Fruit fly (Drosophila melanogaster) whole organism, embryonic: ENCODE results near the gene CG31219.
A peak's percentile ranks its signal among the peaks of the same experiment; 100 is the strongest.

Experiments
- CG10543 ChIP-seq: fragments of 200-800 bp; sonication (Bioruptor generic); optimal IDR thresholded peaks from 3 replicates; lab custom pipeline; 2017; ENCODE audit warnings: missing biosample characterization, mild to moderate bottlenecking, missing genetic modification characterization, moderate library complexity
- CG11398 ChIP-seq: fragments of 200-800 bp; sonication (Bioruptor generic); optimal IDR thresholded peaks from 2 replicates; lab custom pipeline; 2016; ENCODE audit warnings: missing biosample characterization, missing genetic modification characterization
- CG11696 ChIP-seq: fragments of 200-800 bp; sonication (Bioruptor generic); IDR thresholded peaks from 2 replicates; pipeline ENCODE4 v1.3.6; 2022; ENCODE audit warnings: missing biosample characterization, missing genetic modification characterization
- CG12769 ChIP-seq: fragments of 200-800 bp; sonication (Bioruptor generic); optimal IDR thresholded peaks from 2 replicates; lab custom pipeline; 2019; ENCODE audit warnings: missing biosample characterization, mild to moderate bottlenecking, missing genetic modification characterization, moderate library complexity
- CG14014 ChIP-seq: fragments of 200-800 bp; sonication (Bioruptor generic); IDR thresholded peaks from 2 replicates; pipeline ENCODE4 v1.3.6; 2022; ENCODE audit warnings: missing biosample characterization, missing genetic modification characterization
- CG14710 ChIP-seq: fragments of 200-800 bp; sonication (Bioruptor generic); optimal IDR thresholded peaks from 3 replicates; lab custom pipeline; 2019; ENCODE audit warnings: missing biosample characterization, mild to moderate bottlenecking, missing genetic modification characterization, moderate library complexity
- CG17361 ChIP-seq: fragments of 200-800 bp; sonication (Bioruptor generic); IDR thresholded peaks from 3 replicates; pipeline ENCODE4 v1.3.6; 2022; ENCODE audit warnings: missing biosample characterization, missing genetic modification characterization
- CG18599 ChIP-seq: fragments of 200-800 bp; sonication (Bioruptor generic); optimal IDR thresholded peaks from 3 replicates; lab custom pipeline; 2017; ENCODE audit warnings: missing biosample characterization, missing genetic modification characterization, mild to moderate bottlenecking, moderate library complexity, missing genetic modification reagents
- CG31365 ChIP-seq: fragments of 200-800 bp; sonication (Bioruptor generic); optimal IDR thresholded peaks from 2 replicates; lab custom pipeline; 2018; ENCODE audit warnings: missing biosample characterization, mild to moderate bottlenecking, missing genetic modification characterization
- CG4360 ChIP-seq: fragments of 200-800 bp; sonication (Bioruptor generic); IDR thresholded peaks from 2 replicates; pipeline ENCODE4 v1.3.6; 2022; ENCODE audit warnings: missing biosample characterization, missing genetic modification characterization
- CG4617 ChIP-seq: fragments of 200-800 bp; sonication (Bioruptor generic); optimal IDR thresholded peaks from 3 replicates; lab custom pipeline; 2016; ENCODE audit warnings: missing biosample characterization, missing genetic modification characterization, borderline replicate concordance
- CG5180 ChIP-seq: fragments of 200-800 bp; sonication (Bioruptor generic); optimal IDR thresholded peaks from 3 replicates; lab custom pipeline; 2017; ENCODE audit warnings: missing biosample characterization, missing genetic modification characterization, mild to moderate bottlenecking, moderate library complexity, missing genetic modification reagents
- CG6683 ChIP-seq: fragments of 200-800 bp; sonication (Bioruptor generic); optimal IDR thresholded peaks from 2 replicates; lab custom pipeline; 2017; ENCODE audit warnings: missing biosample characterization, mild to moderate bottlenecking, missing genetic modification characterization, missing genetic modification reagents
- CG8290 ChIP-seq, 3 experiments: fragments of 200-800 bp; sonication (Bioruptor generic); optimal IDR thresholded peaks; 2 replicates each; lab custom pipeline; 2016 to 2019; ENCODE audit warnings: missing biosample characterization in 3 of 3, missing genetic modification characterization in 3 of 3, mild to moderate bottlenecking in 2 of 3, moderate library complexity in 1 of 3
- CG9817 ChIP-seq: fragments of 200-800 bp; sonication (Bioruptor generic); optimal IDR thresholded peaks from 2 replicates; lab custom pipeline; 2018; ENCODE audit warnings: missing biosample characterization, mild to moderate bottlenecking, missing genetic modification characterization, moderate library complexity
- Dfd ChIP-seq, 2 experiments: fragments of >200 bp; optimal IDR thresholded peaks; 2 replicates each; lab custom pipeline; 2017; ENCODE audit warnings: missing biosample characterization in 2 of 2, missing genetic modification characterization in 2 of 2
- Dll ChIP-seq: fragments of 200-800 bp; sonication (Bioruptor generic); IDR thresholded peaks from 4 replicates; pipeline ENCODE4 v1.3.6; 2022; ENCODE audit warnings: missing biosample characterization, missing genetic modification characterization; ENCODE audit not compliant: partially characterized antibody
- Drgx ChIP-seq: fragments of 200-800 bp; sonication (Bioruptor generic); IDR thresholded peaks from 2 replicates; pipeline ENCODE4 v1.3.6; 2022; ENCODE audit warnings: missing biosample characterization, missing genetic modification characterization
- E2f2 ChIP-seq: fragments of 200-800 bp; sonication (Bioruptor generic); IDR thresholded peaks from 2 replicates; pipeline ENCODE4 v1.3.6; 2022; ENCODE audit warnings: missing biosample characterization, missing genetic modification characterization
- HLHmδ ChIP-seq: fragments of 200-800 bp; sonication (Bioruptor generic); optimal IDR thresholded peaks from 2 replicates; lab custom pipeline; 2018; ENCODE audit warnings: missing biosample characterization, mild to moderate bottlenecking, missing genetic modification characterization, moderate library complexity
- Hr39 ChIP-seq: fragments of >200 bp; optimal IDR thresholded peaks from 2 replicates; lab custom pipeline; 2017
- Hr78 ChIP-seq, 2 experiments: fragments of 200-800 bp in 1 of 2; fragments of >200 bp in 1 of 2; sonication (Bioruptor generic) in 1 of 2; optimal IDR thresholded peaks; 2 replicates each; lab custom pipeline; 2017 to 2019; ENCODE audit warnings: missing biosample characterization in 2 of 2, missing genetic modification characterization in 2 of 2, mild to moderate bottlenecking in 1 of 2, moderate library complexity in 1 of 2
- Max ChIP-seq: fragments of 200-800 bp; sonication (Bioruptor generic); optimal IDR thresholded peaks from 2 replicates; lab custom pipeline; 2016; ENCODE audit warnings: missing biosample characterization, mild to moderate bottlenecking, missing genetic modification characterization
- Mrtf ChIP-seq: fragments of 200-800 bp; sonication (Bioruptor generic); IDR thresholded peaks from 3 replicates; pipeline ENCODE4 v1.3.6; 2022; ENCODE audit warnings: missing biosample characterization, missing genetic modification characterization
- NFAT ChIP-seq: fragments of 200-800 bp; sonication (Bioruptor generic); IDR thresholded peaks from 2 replicates; pipeline ENCODE4 v1.3.6; 2022; ENCODE audit warnings: missing biosample characterization, missing genetic modification characterization
- NK7.1 ChIP-seq: fragments of 200-800 bp; sonication (Bioruptor generic); optimal IDR thresholded peaks from 3 replicates; lab custom pipeline; 2016; ENCODE audit warnings: missing biosample characterization, missing genetic modification characterization
- PHDP ChIP-seq: fragments of 200-800 bp; sonication (Bioruptor generic); optimal IDR thresholded peaks from 3 replicates; lab custom pipeline; 2018; ENCODE audit warnings: missing biosample characterization, mild to moderate bottlenecking, missing genetic modification characterization, moderate library complexity
- Sox102F ChIP-seq: fragments of 200-800 bp; sonication (Bioruptor generic); optimal IDR thresholded peaks from 2 replicates; lab custom pipeline; 2018; ENCODE audit warnings: missing biosample characterization, mild to moderate bottlenecking, missing genetic modification characterization, moderate library complexity
- ap ChIP-seq: fragments of 200-800 bp; sonication (Bioruptor generic); IDR thresholded peaks from 2 replicates; pipeline ENCODE4 v1.3.6; 2022; ENCODE audit warnings: missing biosample characterization, missing genetic modification characterization
- bbx ChIP-seq: fragments of 200-800 bp; sonication (Bioruptor generic); IDR thresholded peaks from 2 replicates; pipeline ENCODE4 v1.3.6; 2022; ENCODE audit warnings: missing biosample characterization, missing genetic modification characterization; ENCODE audit not compliant: partially characterized antibody
- chinmo ChIP-seq: fragments of 200-800 bp; sonication (Bioruptor generic); IDR thresholded peaks from 4 replicates; pipeline ENCODE4 v1.3.6; 2022; ENCODE audit warnings: missing biosample characterization, missing genetic modification characterization; ENCODE audit not compliant: partially characterized antibody
- cwo ChIP-seq: fragments of 200-800 bp; sonication (Bioruptor generic); optimal IDR thresholded peaks from 3 replicates; lab custom pipeline; 2017; ENCODE audit warnings: missing biosample characterization, missing genetic modification characterization, mild to moderate bottlenecking, moderate library complexity, missing genetic modification reagents
- fd96Cb ChIP-seq: fragments of 200-800 bp; sonication (Bioruptor generic); optimal IDR thresholded peaks from 2 replicates; lab custom pipeline; 2018; ENCODE audit warnings: missing biosample characterization, mild to moderate bottlenecking, missing genetic modification characterization, moderate library complexity
- gcm ChIP-seq: fragments of 200-800 bp; sonication (Bioruptor generic); optimal IDR thresholded peaks from 2 replicates; lab custom pipeline; 2019; ENCODE audit warnings: missing biosample characterization, mild to moderate bottlenecking, missing genetic modification characterization, moderate library complexity
- gro ChIP-seq: fragments of 200-800 bp; sonication (Bioruptor generic); optimal IDR thresholded peaks from 2 replicates; lab custom pipeline; 2016; ENCODE audit warnings: missing biosample characterization, missing genetic modification characterization
- insv ChIP-seq, 2 experiments: fragments of 200-800 bp; sonication (Bioruptor generic); optimal IDR thresholded peaks; 3 replicates each; lab custom pipeline; 2016 to 2018; ENCODE audit warnings: missing biosample characterization in 2 of 2, missing genetic modification characterization in 2 of 2
- knrl ChIP-seq: fragments of 200-800 bp; sonication (Bioruptor generic); IDR thresholded peaks from 3 replicates; pipeline ENCODE4 v1.3.6; 2022; ENCODE audit warnings: missing biosample characterization, missing genetic modification characterization; ENCODE audit not compliant: partially characterized antibody
- lov ChIP-seq, 2 experiments: fragments of 200-800 bp in 1 of 2; fragments of >200 bp in 1 of 2; sonication (Bioruptor generic) in 1 of 2; IDR thresholded peaks in 1 of 2; optimal IDR thresholded peaks in 1 of 2; 2 replicates in 1 of 2; 3 replicates in 1 of 2; pipeline versions ENCODE4 v1.3.6 to Lab custom; 2017 to 2022; ENCODE audit warnings: missing biosample characterization in 1 of 2, missing genetic modification characterization in 1 of 2
- oc ChIP-seq: fragments of 200-800 bp; sonication (Bioruptor generic); optimal IDR thresholded peaks from 2 replicates; lab custom pipeline; 2018; ENCODE audit warnings: missing biosample characterization, mild to moderate bottlenecking, missing genetic modification characterization, moderate library complexity
- onecut ChIP-seq: fragments of 200-800 bp; sonication (Bioruptor generic); IDR thresholded peaks from 2 replicates; pipeline ENCODE4 v1.3.6; 2022; ENCODE audit warnings: missing biosample characterization, missing genetic modification characterization
- otp ChIP-seq: fragments of 200-800 bp; sonication (Bioruptor generic); IDR thresholded peaks from 3 replicates; pipeline ENCODE4, ENCODE4 v1.3.6; 2022; ENCODE audit warnings: missing biosample characterization, missing genetic modification characterization
- sima ChIP-seq: fragments of 200-800 bp; sonication (Bioruptor generic); optimal IDR thresholded peaks from 2 replicates; lab custom pipeline; 2016; ENCODE audit warnings: missing biosample characterization, missing genetic modification characterization
- sqz ChIP-seq: fragments of 200-800 bp; sonication (Bioruptor generic); optimal IDR thresholded peaks from 3 replicates; lab custom pipeline; 2018; ENCODE audit warnings: missing biosample characterization, mild to moderate bottlenecking, missing genetic modification characterization
- tap ChIP-seq: fragments of 200-800 bp; optimal IDR thresholded peaks from 3 replicates; lab custom pipeline; 2019; ENCODE audit warnings: missing biosample characterization, mild to moderate bottlenecking, missing genetic modification characterization, moderate library complexity
- tna ChIP-seq: fragments of 200-800 bp; sonication (Bioruptor generic); IDR thresholded peaks from 2 replicates; pipeline ENCODE4 v1.3.6; 2022; ENCODE audit warnings: missing biosample characterization, missing genetic modification characterization; ENCODE audit not compliant: partially characterized antibody
- vfl ChIP-seq: fragments of 200-800 bp; sonication (Bioruptor generic); optimal IDR thresholded peaks from 2 replicates; lab custom pipeline; 2016; ENCODE audit warnings: missing biosample characterization, missing genetic modification characterization
- vvl ChIP-seq: fragments of 200-800 bp; sonication (Bioruptor generic); IDR thresholded peaks from 2 replicates; pipeline ENCODE4 v1.3.6; 2022; ENCODE audit warnings: missing biosample characterization, missing genetic modification characterization

CG31219 gene

dm6 chr3R:19625300-19626230 is 25.3 kb upstream of the CG31219 start:
- TF ChIP-seq sqz (GFP tag; lab: Kevin White, UChicago) (peak; percentile 6), Dfd (GFP tag; optimal IDR thresholded peaks at IDR 0.05; lab: Kevin White, UChicago) (no peak), CG6683 (GFP tag; lab: Kevin White, UChicago) (no peak), CG10543 (GFP tag; lab: Kevin White, UChicago) (peak; percentile 14), Mrtf (GFP tag; lab: Robert Waterston, UW) (no peak), Sox102F (GFP tag; lab: Kevin White, UChicago) (no peak), Max (GFP tag; lab: Kevin White, UChicago) (no peak), gro (GFP tag; lab: Kevin White, UChicago) (no peak), lov (optimal IDR thresholded peaks at IDR 0.05; lab: Kevin White, UChicago) (no peak), lov (GFP tag; IDR thresholded peaks at IDR 0.05; lab: Robert Waterston, UW) (peak; percentile 30; the same call in 1 of the 3 replicates), vfl (GFP tag; lab: Kevin White, UChicago) (no peak), fd96Cb (tag; lab: Kevin White, UChicago) (no peak), HLHmδ (GFP tag; lab: Kevin White, UChicago) (no peak), NFAT (GFP tag; lab: Robert Waterston, UW) (peak; percentile 28; the same call in 1 of the 2 replicates), NK7.1 (GFP tag; lab: Kevin White, UChicago) (no peak), CG14710 (tag; lab: Kevin White, UChicago) (no peak), Dll (GFP tag; lab: Robert Waterston, UW) (no peak), tna (GFP tag; lab: Robert Waterston, UW) (no peak), otp (GFP tag; lab: Robert Waterston, UW) (no peak), CG11398 (GFP tag; lab: Kevin White, UChicago) (no peak), CG4360 (GFP tag; lab: Robert Waterston, UW) (no peak), gcm (peak; percentile 91), insv (GFP tag; optimal IDR thresholded peaks at IDR 0.05; lab: Kevin White, UChicago) (no peak), chinmo (GFP tag; lab: Robert Waterston, UW) (peak; percentile 62; the same call in 1 of the 4 replicates), Hr39 (no peak), oc (tag; lab: Kevin White, UChicago) (no peak), ap (no peak), sima (no peak), CG31365 (tag; lab: Kevin White, UChicago) (no peak), tap (no peak), CG17361 (GFP tag; lab: Robert Waterston, UW) (no peak), knrl (GFP tag; lab: Robert Waterston, UW) (no peak), CG4617 (no peak), E2f2 (GFP tag; lab: Robert Waterston, UW) (no peak), Hr78 (GFP tag; optimal IDR thresholded peaks at IDR 0.05; lab: Kevin White, UChicago) (peak in 1 of 2 experiments; percentile 21), CG12769 (tag; lab: Kevin White, UChicago) (peak; percentile 85), cwo (GFP tag; lab: Kevin White, UChicago) (peak; percentile 89), CG11696 (GFP tag; lab: Robert Waterston, UW) (no peak), bbx (GFP tag; lab: Robert Waterston, UW) (no peak), PHDP (tag; lab: Kevin White, UChicago) (no peak), Drgx (no peak), CG5180 (GFP tag; lab: Kevin White, UChicago) (no peak), CG8290 (GFP tag; optimal IDR thresholded peaks at IDR 0.05; lab: Kevin White, UChicago) (no peak), CG8290 (tag; optimal IDR thresholded peaks at IDR 0.05; lab: Kevin White, UChicago) (peak in 1 of 2 experiments; percentile 15), CG14014 (GFP tag; lab: Robert Waterston, UW) (no peak), vvl (peak; percentile 60), onecut (no peak), CG9817 (no peak), CG18599 (GFP tag; lab: Kevin White, UChicago) (no peak)
